Fruit fly (Drosophila melanogaster) whole organism, embryonic: ENCODE data around the gene toy.

ENCODE experiments used
- Atf-2 ChIP-seq: fragments of 200-800 bp; sonication (Bioruptor generic); optimal IDR thresholded peaks from 2 replicates; lab custom pipeline; 2016; ENCODE audit warnings: missing biosample characterization, missing genetic modification characterization
- BEAF-32 ChIP-seq: fragments of 200-800 bp; sonication (Bioruptor generic); optimal IDR thresholded peaks from 3 replicates; lab custom pipeline; 2017; ENCODE audit warnings: missing biosample characterization, missing genetic modification characterization, mild to moderate bottlenecking, moderate library complexity, missing genetic modification reagents
- CG10267 ChIP-seq: fragments of 200-800 bp; sonication (Bioruptor generic); optimal IDR thresholded peaks from 2 replicates; lab custom pipeline; 2018; ENCODE audit warnings: missing biosample characterization, mild to moderate bottlenecking, missing genetic modification characterization, moderate library complexity
- CG12155 ChIP-seq: fragments of 200-800 bp; sonication (Bioruptor generic); optimal IDR thresholded peaks from 3 replicates; lab custom pipeline; 2016; ENCODE audit warnings: missing biosample characterization, missing genetic modification characterization
- CG14860 ChIP-seq: fragments of 200-800 bp; sonication (Bioruptor generic); IDR thresholded peaks from 3 replicates; pipeline ENCODE4 v1.3.6; 2022; ENCODE audit warnings: missing biosample characterization, missing genetic modification characterization; ENCODE audit not compliant: partially characterized antibody
- CG16813 ChIP-seq: fragments of 200-800 bp; sonication (Bioruptor generic); IDR thresholded peaks from 3 replicates; pipeline ENCODE4 v1.3.6; 2022; ENCODE audit warnings: missing biosample characterization, missing genetic modification characterization; ENCODE audit not compliant: partially characterized antibody
- CG17912 ChIP-seq: fragments of 200-800 bp; sonication (Bioruptor generic); optimal IDR thresholded peaks from 2 replicates; lab custom pipeline; 2018; ENCODE audit warnings: missing biosample characterization, mild to moderate bottlenecking, missing genetic modification characterization
- CG2199 ChIP-seq: fragments of 200-800 bp; sonication (Bioruptor generic); IDR thresholded peaks from 3 replicates; pipeline ENCODE4 v1.3.6; 2022; ENCODE audit warnings: missing biosample characterization, missing genetic modification characterization
- CG2678 ChIP-seq: fragments of 200-800 bp; sonication (Bioruptor generic); optimal IDR thresholded peaks from 3 replicates; lab custom pipeline; 2019; ENCODE audit warnings: missing biosample characterization, mild to moderate bottlenecking, missing genetic modification characterization, moderate library complexity
- CG30020 ChIP-seq: fragments of 200-800 bp; optimal IDR thresholded peaks from 2 replicates; lab custom pipeline; 2019; ENCODE audit warnings: missing biosample characterization, mild to moderate bottlenecking, missing genetic modification characterization, moderate library complexity
- CG30403 ChIP-seq: fragments of 200-800 bp; sonication (Bioruptor generic); optimal IDR thresholded peaks from 3 replicates; lab custom pipeline; 2016; ENCODE audit warnings: missing biosample characterization, missing genetic modification characterization
- CG34422 ChIP-seq: fragments of 200-800 bp; sonication (Bioruptor generic); IDR thresholded peaks from 3 replicates; pipeline ENCODE4 v1.3.6; 2022; ENCODE audit warnings: missing biosample characterization, missing genetic modification characterization
- CG3847 ChIP-seq: fragments of 200-800 bp; sonication (Bioruptor generic); IDR thresholded peaks from 2 replicates; pipeline ENCODE4 v1.3.6; 2022; ENCODE audit warnings: missing biosample characterization, missing genetic modification characterization
- CG4854 ChIP-seq: fragments of 200-800 bp; sonication (Bioruptor generic); optimal IDR thresholded peaks from 2 replicates; lab custom pipeline; 2016; ENCODE audit warnings: missing biosample characterization, missing genetic modification characterization, inconsistent platforms
- CG7372 ChIP-seq: fragments of 200-800 bp; sonication (Bioruptor generic); IDR thresholded peaks from 2 replicates; pipeline ENCODE4 v1.3.6; 2022; ENCODE audit warnings: missing biosample characterization, missing genetic modification characterization
- CG7786 ChIP-seq: fragments of 200-800 bp; sonication (Bioruptor generic); optimal IDR thresholded peaks from 2 replicates; lab custom pipeline; 2016; ENCODE audit warnings: missing biosample characterization, missing genetic modification characterization
- CG7928 ChIP-seq: fragments of 200-800 bp; sonication (Bioruptor generic); optimal IDR thresholded peaks from 2 replicates; lab custom pipeline; 2017; ENCODE audit warnings: missing biosample characterization, mild to moderate bottlenecking, missing genetic modification characterization
- CG7963 ChIP-seq: fragments of 200-800 bp; sonication (Bioruptor generic); IDR thresholded peaks from 3 replicates; pipeline ENCODE4 v1.3.6; 2022; ENCODE audit warnings: missing biosample characterization, missing genetic modification characterization; ENCODE audit not compliant: partially characterized antibody
- CG8290 ChIP-seq, 3 experiments: fragments of 200-800 bp; sonication (Bioruptor generic); optimal IDR thresholded peaks; 2 replicates each; lab custom pipeline; 2016 to 2019; ENCODE audit warnings: missing biosample characterization in 3 of 3, missing genetic modification characterization in 3 of 3, mild to moderate bottlenecking in 2 of 3, moderate library complexity in 1 of 3
- CG9797 ChIP-seq: fragments of 200-800 bp; sonication (Bioruptor generic); optimal IDR thresholded peaks from 3 replicates; lab custom pipeline; 2018; ENCODE audit warnings: missing biosample characterization, mild to moderate bottlenecking, missing genetic modification characterization
- CrebB ChIP-seq: fragments of 200-800 bp; sonication (Bioruptor generic); optimal IDR thresholded peaks from 3 replicates; lab custom pipeline; 2018; ENCODE audit warnings: missing biosample characterization, mild to moderate bottlenecking, missing genetic modification characterization
- D19A ChIP-seq: fragments of 200-800 bp; optimal IDR thresholded peaks from 3 replicates; lab custom pipeline; 2019; ENCODE audit warnings: missing biosample characterization, mild to moderate bottlenecking, missing genetic modification characterization, moderate library complexity
- HLH4C ChIP-seq: fragments of 200-800 bp; sonication (Bioruptor generic); IDR thresholded peaks from 3 replicates; pipeline ENCODE4 v1.3.6; 2022; ENCODE audit warnings: missing biosample characterization, missing genetic modification characterization; ENCODE audit not compliant: partially characterized antibody
- Hmx ChIP-seq: fragments of 200-800 bp; sonication (Bioruptor generic); optimal IDR thresholded peaks from 2 replicates; lab custom pipeline; 2016; ENCODE audit warnings: missing biosample characterization, missing genetic modification characterization
- Myb ChIP-seq: fragments of 200-800 bp; sonication (Bioruptor generic); optimal IDR thresholded peaks from 2 replicates; lab custom pipeline; 2016; ENCODE audit warnings: missing biosample characterization, missing genetic modification characterization
- Oaz ChIP-seq: fragments of 200-800 bp; sonication (Bioruptor generic); IDR thresholded peaks from 2 replicates; pipeline ENCODE4 v1.3.6; 2022; ENCODE audit warnings: missing biosample characterization, missing genetic modification characterization
- Oli ChIP-seq: fragments of 200-800 bp; sonication (Bioruptor generic); optimal IDR thresholded peaks from 2 replicates; lab custom pipeline; 2018; ENCODE audit warnings: missing biosample characterization, mild to moderate bottlenecking, missing genetic modification characterization, moderate library complexity
- Scr ChIP-seq: fragments of 200-800 bp; sonication (Bioruptor generic); IDR thresholded peaks from 2 replicates; pipeline ENCODE4 v1.3.6; 2022; ENCODE audit warnings: missing biosample characterization, missing genetic modification characterization; ENCODE audit not compliant: partially characterized antibody
- bigmax ChIP-seq: fragments of 200-800 bp; sonication (Bioruptor generic); optimal IDR thresholded peaks from 2 replicates; lab custom pipeline; 2018; ENCODE audit warnings: missing biosample characterization, mild to moderate bottlenecking, missing genetic modification characterization
- cato ChIP-seq: fragments of 200-800 bp; sonication (Bioruptor generic); optimal IDR thresholded peaks from 2 replicates; lab custom pipeline; 2016; ENCODE audit warnings: missing biosample characterization, missing genetic modification characterization, borderline replicate concordance
- eve ChIP-seq, 2 experiments: fragments of >200 bp; optimal IDR thresholded peaks; 2 replicates each; lab custom pipeline; 2017; ENCODE audit warnings: missing biosample characterization in 2 of 2, missing genetic modification characterization in 2 of 2
- fd102C ChIP-seq: fragments of 200-800 bp; sonication (Bioruptor generic); optimal IDR thresholded peaks from 2 replicates; lab custom pipeline; 2018; ENCODE audit warnings: missing biosample characterization, mild to moderate bottlenecking, missing genetic modification characterization, moderate library complexity
- fd3F ChIP-seq: fragments of 200-800 bp; sonication (Bioruptor generic); optimal IDR thresholded peaks from 2 replicates; lab custom pipeline; 2018; ENCODE audit warnings: missing biosample characterization, mild to moderate bottlenecking, missing genetic modification characterization, moderate library complexity
- gcm2 ChIP-seq: fragments of 200-800 bp; sonication (Bioruptor generic); optimal IDR thresholded peaks from 2 replicates; lab custom pipeline; 2016; ENCODE audit warnings: missing biosample characterization, missing genetic modification characterization
- gem ChIP-seq: fragments of 200-800 bp; sonication (Bioruptor generic); optimal IDR thresholded peaks from 2 replicates; lab custom pipeline; 2019; ENCODE audit warnings: missing biosample characterization, mild to moderate bottlenecking, missing genetic modification characterization, moderate library complexity
- gfzf ChIP-seq: fragments of 200-800 bp; sonication (Bioruptor generic); optimal IDR thresholded peaks from 2 replicates; lab custom pipeline; 2016; ENCODE audit warnings: missing biosample characterization, mild to moderate bottlenecking, missing genetic modification characterization, moderate library complexity
- gsb-n ChIP-seq: fragments of 200-800 bp; sonication (Bioruptor generic); optimal IDR thresholded peaks from 3 replicates; lab custom pipeline; 2018; ENCODE audit warnings: missing biosample characterization, mild to moderate bottlenecking, missing genetic modification characterization
- gt ChIP-seq: fragments of 200-800 bp; sonication (Bioruptor generic); IDR thresholded peaks from 2 replicates; pipeline ENCODE4 v1.3.6; 2022; ENCODE audit warnings: missing biosample characterization, missing genetic modification characterization
- jigr1 ChIP-seq: fragments of 200-800 bp; sonication (Bioruptor generic); IDR thresholded peaks from 3 replicates; pipeline ENCODE4 v1.3.6; 2022; ENCODE audit warnings: missing biosample characterization, missing genetic modification characterization
- jing ChIP-seq: fragments of 200-800 bp; sonication (Bioruptor generic); optimal IDR thresholded peaks from 2 replicates; lab custom pipeline; 2018; ENCODE audit warnings: missing biosample characterization, mild to moderate bottlenecking, missing genetic modification characterization
- pan ChIP-seq, 4 experiments: fragments of >200 bp in 3 of 4; fragments of 200-800 bp in 1 of 4; sonication (Bioruptor generic) in 1 of 4; optimal IDR thresholded peaks in 3 of 4; IDR thresholded peaks in 1 of 4; 2 replicates each; pipeline versions ENCODE4 v1.3.6 to Lab custom; 2017 to 2022; ENCODE audit warnings: missing biosample characterization in 2 of 4, missing genetic modification characterization in 2 of 4, mixed read lengths in 1 of 4
- sc ChIP-seq, 3 experiments: fragments of >200 bp in 2 of 3; fragments of 200-800 bp in 1 of 3; sonication (Bioruptor generic) in 1 of 3; optimal IDR thresholded peaks; 2 replicates in 2 of 3; 3 replicates in 1 of 3; lab custom pipeline; 2017; ENCODE audit warnings: mild to moderate bottlenecking in 1 of 3, missing biosample characterization in 1 of 3, missing genetic modification characterization in 1 of 3, missing genetic modification reagents in 1 of 3
- sens ChIP-seq: fragments of 200-800 bp; sonication (Bioruptor generic); peaks from one replicate; lab custom pipeline; 2016; ENCODE audit warnings: missing biosample characterization, missing genetic modification characterization
- sima ChIP-seq: fragments of 200-800 bp; sonication (Bioruptor generic); optimal IDR thresholded peaks from 2 replicates; lab custom pipeline; 2016; ENCODE audit warnings: missing biosample characterization, missing genetic modification characterization
- sna ChIP-seq: fragments of 200-800 bp; sonication (Bioruptor generic); IDR thresholded peaks from 2 replicates; pipeline ENCODE4 v1.3.6; 2022; ENCODE audit warnings: missing biosample characterization, missing genetic modification characterization; ENCODE audit not compliant: partially characterized antibody
- sob ChIP-seq: fragments of 200-800 bp; sonication (Bioruptor generic); IDR thresholded peaks from 2 replicates; pipeline ENCODE4 v1.3.6; 2022; ENCODE audit warnings: missing biosample characterization, missing genetic modification characterization
- stc ChIP-seq: fragments of 200-800 bp; sonication (Bioruptor generic); IDR thresholded peaks from 2 replicates; pipeline ENCODE4 v1.3.6; 2022; ENCODE audit warnings: missing biosample characterization, missing genetic modification characterization
- sug ChIP-seq: fragments of 200-800 bp; optimal IDR thresholded peaks from 2 replicates; lab custom pipeline; 2019; ENCODE audit warnings: missing biosample characterization, mild to moderate bottlenecking, missing genetic modification characterization, moderate library complexity
- ttk ChIP-seq: fragments of 200-800 bp; sonication (Bioruptor generic); IDR thresholded peaks from 2 replicates; pipeline ENCODE4 v2.1.2; 2022; ENCODE audit warnings: missing biosample characterization, missing genetic modification characterization
- z ChIP-seq: fragments of 200-800 bp; sonication (Bioruptor generic); IDR thresholded peaks from 3 replicates; pipeline ENCODE4 v1.3.6; 2022; ENCODE audit warnings: missing biosample characterization, missing genetic modification characterization

toy gene

dm6 chr4:971084-971483, 18.4 kb upstream of the toy start:
- TF ChIP-seq jigr1 (no peak), fd3F (GFP tag; lab: Kevin White, UChicago) (no peak), gcm2 (GFP tag; lab: Kevin White, UChicago) (no peak), jing (no peak), CG8290 (GFP tag; optimal IDR thresholded peaks at IDR 0.05; lab: Kevin White, UChicago) (no peak), CG8290 (tag; optimal IDR thresholded peaks at IDR 0.05; lab: Kevin White, UChicago) (no peak), eve (GFP tag; optimal IDR thresholded peaks at IDR 0.05; lab: Kevin White, UChicago) (no peak), ttk (GFP tag; lab: Robert Waterston, UW) (no peak), fd102C (no peak), Scr (GFP tag; lab: Robert Waterston, UW) (0 out of 2 replicates have a peak, but pooled peaks have one; percentile 35), Myb (no peak), gem (tag; lab: Kevin White, UChicago) (no peak), CG14860 (GFP tag; lab: Robert Waterston, UW) (peak; percentile 54; the same call in 1 of the 3 replicates), CG17912 (GFP tag; lab: Kevin White, UChicago) (no peak), Atf-2 (GFP tag; lab: Kevin White, UChicago) (no peak), gfzf (GFP tag; lab: Kevin White, UChicago) (no peak), CG7786 (GFP tag; lab: Kevin White, UChicago) (no peak), CG7963 (GFP tag; lab: Robert Waterston, UW) (peak; percentile 41; the same call in 1 of the 3 replicates), pan (optimal IDR thresholded peaks at IDR 0.05; lab: Kevin White, UChicago) (no peak), pan (GFP tag; optimal IDR thresholded peaks at IDR 0.05 in 1 of 2, IDR thresholded peaks at IDR 0.05 in 1 of 2) (no peak), D19A (no peak), cato (no peak), CrebB (tag; lab: Kevin White, UChicago) (no peak), HLH4C (GFP tag; lab: Robert Waterston, UW) (peak; percentile 47; the same call in 2 of the 3 replicates), sna (GFP tag; lab: Robert Waterston, UW) (no peak), CG7372 (GFP tag; lab: Robert Waterston, UW) (no peak), CG12155 (GFP tag; lab: Kevin White, UChicago) (no peak), CG16813 (peak; percentile 55; the same call in 1 of the 3 replicates), sob (GFP tag; lab: Robert Waterston, UW) (no peak), z (GFP tag; lab: Robert Waterston, UW) (no peak), bigmax (no peak), sc (optimal IDR thresholded peaks at IDR 0.05; lab: Kevin White, UChicago) (no peak), sc (GFP tag; optimal IDR thresholded peaks at IDR 0.05; lab: Kevin White, UChicago) (no peak), gt (GFP tag; lab: Robert Waterston, UW) (no peak), BEAF-32 (GFP tag; lab: Kevin White, UChicago) (no peak), CG3847 (no peak), Hmx (GFP tag; lab: Kevin White, UChicago) (no peak), CG10267 (tag; lab: Kevin White, UChicago) (no peak), CG30403 (GFP tag; lab: Kevin White, UChicago) (no peak), CG4854 (GFP tag; lab: Kevin White, UChicago) (no peak)
- TF ChIP-seq, all 482 proteins: peak for 5

dm6 chr4:974632-975031, 14.9 kb upstream of the toy start:
- TF ChIP-seq CG3847 (no peak), Oli (tag; lab: Kevin White, UChicago) (no peak), sens (GFP tag; lab: Kevin White, UChicago) (peak; percentile 19), sug (tag; lab: Kevin White, UChicago) (no peak), sima (no peak), CG7928 (GFP tag; lab: Kevin White, UChicago) (no peak), stc (GFP tag; lab: Robert Waterston, UW) (no peak), CG30020 (tag; lab: Kevin White, UChicago) (peak; percentile 56), Oaz (no peak), CG9797 (GFP tag; lab: Kevin White, UChicago) (no peak), gsb-n (tag; lab: Kevin White, UChicago) (peak; percentile 22), CG34422 (no peak), CG2678 (tag; lab: Kevin White, UChicago) (no peak), CG16813 (no peak), CG2199 (GFP tag; lab: Robert Waterston, UW) (peak; percentile 28; the same call in 1 of the 3 replicates)
